Worm (Caenorhabditis elegans) whole organism, mixed stage, embryonic: ENCODE data around the gene K03H1.11.
A peak's percentile ranks its signal among the peaks of the same experiment; 100 is the strongest.

Experiments used
- bed-3 ChIP-seq: fragments of 200-800 bp; sonication (Bioruptor generic); optimal IDR thresholded peaks from 3 replicates; lab custom pipeline; 2018; ENCODE audit warnings: mild to moderate bottlenecking, missing genetic modification characterization, moderate library complexity, missing compliant biosample characterization
- blmp-1 ChIP-seq: fragments of 150-350 bp; optimal IDR thresholded peaks from 2 replicates; lab custom pipeline; 2014; ENCODE audit warnings: missing biosample characterization, missing genetic modification characterization
- ceh-39 ChIP-seq: fragments of 150-350 bp; optimal IDR thresholded peaks from 2 replicates; lab custom pipeline; 2014; ENCODE audit warnings: missing biosample characterization, missing genetic modification characterization
- ceh-43 ChIP-seq: fragments of 200-800 bp; sonication (Bioruptor generic); optimal IDR thresholded peaks from 2 replicates; lab custom pipeline; 2018; ENCODE audit warnings: mild to moderate bottlenecking, missing genetic modification characterization, moderate library complexity, missing compliant biosample characterization
- ceh-83 ChIP-seq: fragments of 200-800 bp; sonication (Bioruptor generic); optimal IDR thresholded peaks from 2 replicates; lab custom pipeline; 2018; ENCODE audit warnings: mild to moderate bottlenecking, missing genetic modification characterization, missing compliant biosample characterization
- ces-1 ChIP-seq: fragments of 150-350 bp; optimal IDR thresholded peaks from 2 replicates; lab custom pipeline; 2014; ENCODE audit warnings: missing biosample characterization, missing genetic modification reagents, missing genetic modification characterization
- cnd-1 ChIP-seq: fragments of 200-800 bp; sonication (Bioruptor generic); optimal IDR thresholded peaks from 2 replicates; lab custom pipeline; 2018; ENCODE audit warnings: mild to moderate bottlenecking, missing genetic modification characterization, missing compliant biosample characterization
- drap-1 ChIP-seq: fragments of 200-800 bp; sonication (Bioruptor generic); optimal IDR thresholded peaks from 3 replicates; lab custom pipeline; 2018; ENCODE audit warnings: mild to moderate bottlenecking, missing genetic modification characterization, missing compliant biosample characterization
- elt-3 ChIP-seq: fragments of 150-350 bp; optimal IDR thresholded peaks from 2 replicates; lab custom pipeline; 2014; ENCODE audit warnings: missing biosample characterization, missing genetic modification characterization
- flh-1 ChIP-seq: fragments of 200-800 bp; sonication (Bioruptor generic); optimal IDR thresholded peaks from 2 replicates; lab custom pipeline; 2018; ENCODE audit warnings: mild to moderate bottlenecking, missing genetic modification characterization, moderate library complexity, missing compliant biosample characterization
- ham-2 ChIP-seq: fragments of 200-800 bp; sonication (Bioruptor generic); optimal IDR thresholded peaks from 2 replicates; lab custom pipeline; 2018; ENCODE audit warnings: mild to moderate bottlenecking, missing genetic modification characterization, missing compliant biosample characterization
- hlh-1 ChIP-seq: fragments of 150-350 bp; optimal IDR thresholded peaks from 2 replicates; lab custom pipeline; 2014; ENCODE audit warnings: missing biosample characterization, missing genetic modification reagents, missing genetic modification characterization
- lin-13 ChIP-seq: fragments of 150-350 bp; optimal IDR thresholded peaks from 2 replicates; lab custom pipeline; 2014; ENCODE audit warnings: missing biosample characterization, missing genetic modification characterization
- lin-32 ChIP-seq: fragments of 200-800 bp; sonication (Bioruptor generic); optimal IDR thresholded peaks from 2 replicates; lab custom pipeline; 2018; ENCODE audit warnings: mild to moderate bottlenecking, missing genetic modification characterization, missing compliant biosample characterization
- lsy-2 ChIP-seq: fragments of 150-350 bp; optimal IDR thresholded peaks from 2 replicates; lab custom pipeline; 2014; ENCODE audit warnings: missing biosample characterization, missing genetic modification characterization
- mab-5 ChIP-seq: fragments of 150-350 bp; optimal IDR thresholded peaks from 2 replicates; lab custom pipeline; 2014; ENCODE audit warnings: missing biosample characterization, missing genetic modification characterization
- mep-1 ChIP-seq: fragments of 150-350 bp; optimal IDR thresholded peaks from 2 replicates; lab custom pipeline; 2017; ENCODE audit warnings: missing biosample characterization, missing genetic modification reagents, missing genetic modification characterization, inconsistent platforms
- mls-2 ChIP-seq: sonication (generic microtip); optimal IDR thresholded peaks from 2 replicates; lab custom pipeline; 2016; ENCODE audit warnings: mild to moderate bottlenecking, missing genetic modification characterization, moderate library complexity, missing compliant biosample characterization
- nhr-12 ChIP-seq: fragments of 150-350 bp; optimal IDR thresholded peaks from 2 replicates; lab custom pipeline; 2014; ENCODE audit warnings: missing biosample characterization, missing genetic modification characterization
- nhr-2 ChIP-seq: fragments of 150-350 bp; optimal IDR thresholded peaks from 2 replicates; lab custom pipeline; 2014; ENCODE audit warnings: missing biosample characterization, missing genetic modification characterization
- nhr-237 ChIP-seq: fragments of 150-350 bp; optimal IDR thresholded peaks from 2 replicates; lab custom pipeline; 2014; ENCODE audit warnings: missing biosample characterization, missing genetic modification characterization
- nhr-28 ChIP-seq: fragments of 150-350 bp; optimal IDR thresholded peaks from 2 replicates; lab custom pipeline; 2014; ENCODE audit warnings: missing biosample characterization, missing genetic modification characterization
- nhr-76 ChIP-seq: sonication (generic microtip); optimal IDR thresholded peaks from 2 replicates; lab custom pipeline; 2017; ENCODE audit warnings: missing biosample characterization, missing genetic modification characterization
- pha-4 ChIP-seq: fragments of 150-350 bp; optimal IDR thresholded peaks from 2 replicates; lab custom pipeline; 2018; ENCODE audit warnings: missing biosample characterization, missing genetic modification reagents, missing genetic modification characterization
- snpc-4 ChIP-seq: fragments of 150-350 bp; optimal IDR thresholded peaks from 2 replicates; lab custom pipeline; 2014; ENCODE audit warnings: missing biosample characterization, missing genetic modification characterization
- sptf-1 ChIP-seq: sonication (generic microtip); optimal IDR thresholded peaks from 2 replicates; lab custom pipeline; 2017; ENCODE audit warnings: mild to moderate bottlenecking, missing genetic modification characterization, moderate library complexity, missing compliant biosample characterization
- tbx-8 ChIP-seq: fragments of 200-800 bp; sonication (Bioruptor generic); optimal IDR thresholded peaks from 2 replicates; lab custom pipeline; 2018; ENCODE audit warnings: mild to moderate bottlenecking, missing genetic modification characterization, moderate library complexity, missing compliant biosample characterization
- unc-120 ChIP-seq: sonication (generic microtip); optimal IDR thresholded peaks from 2 replicates; lab custom pipeline; 2017; ENCODE audit warnings: missing genetic modification characterization, missing compliant biosample characterization; ENCODE audit not compliant: poor library complexity, severe bottlenecking
- unc-39 ChIP-seq: fragments of 150-350 bp; optimal IDR thresholded peaks from 2 replicates; lab custom pipeline; 2014; ENCODE audit warnings: missing biosample characterization, missing genetic modification characterization
- unc-62 ChIP-seq: fragments of 150-350 bp; optimal IDR thresholded peaks from 2 replicates; lab custom pipeline; 2014; ENCODE audit warnings: missing biosample characterization, missing genetic modification reagents, missing genetic modification characterization
- zip-8 ChIP-seq: fragments of 150-350 bp; optimal IDR thresholded peaks from 2 replicates; lab custom pipeline; 2014; ENCODE audit warnings: missing biosample characterization, missing genetic modification characterization
- ztf-11 ChIP-seq: fragments of 150-350 bp; optimal IDR thresholded peaks from 2 replicates; lab custom pipeline; 2014; ENCODE audit warnings: missing biosample characterization, missing genetic modification characterization

The K03H1.11 gene

ce11 chrIII:9993535-9993934, 41.8 kb upstream of the K03H1.11 start, which contains the start of gene C05B5.4:
TSS of gene C05B5.4 (plus strand) at chrIII:9993885.
- TF ChIP-seq nhr-2 (tag; lab: Kevin White, UChicago) (peak; percentile 84), zip-8 (peak; percentile 23), drap-1 (GFP tag; lab: Kevin White, UChicago) (no peak)

- TF ChIP-seq drap-1 (GFP tag; lab: Kevin White, UChicago) (no peak), snpc-4 (tag; lab: Kevin White, UChicago) (no peak), pha-4 (no peak), zip-8 (no peak), mep-1 (tag; lab: Kevin White, UChicago) (no peak), lin-32 (GFP tag; lab: Kevin White, UChicago) (no peak), lsy-2 (no peak), unc-120 (tag; lab: Kevin White, UChicago) (no peak), nhr-76 (tag; lab: Kevin White, UChicago) (no peak), ham-2 (GFP tag; lab: Kevin White, UChicago) (no peak), blmp-1 (no peak), ceh-43 (GFP tag; lab: Kevin White, UChicago) (no peak), nhr-237 (tag; lab: Kevin White, UChicago) (no peak), unc-39 (tag; lab: Kevin White, UChicago) (no peak), ceh-39 (tag; lab: Kevin White, UChicago) (no peak), nhr-2 (tag; lab: Kevin White, UChicago) (no peak), flh-1 (no peak), mab-5 (tag; lab: Kevin White, UChicago) (no peak)
These were observed 39.6 kb upstream of the K03H1.11 start for ce11 chrIII:9991324-9991723.

- no peak for TF ChIP-seq hlh-1 (tag; lab: Kevin White, UChicago)
- TF ChIP-seq tbx-8 (GFP tag; lab: Kevin White, UChicago), result no peak
- no peak for TF ChIP-seq bed-3
- no peak for TF ChIP-seq ham-2 (GFP tag; lab: Kevin White, UChicago)
- TF ChIP-seq lin-13 (tag; lab: Kevin White, UChicago), result no peak
- no peak for TF ChIP-seq unc-62 (GFP tag; lab: Kevin White, UChicago)
- TF ChIP-seq nhr-237 (tag; lab: Kevin White, UChicago), result no peak
- no peak for TF ChIP-seq cnd-1 (tag; lab: Kevin White, UChicago)
- TF ChIP-seq pha-4, result no peak
- TF ChIP-seq blmp-1, result no peak
- no peak for TF ChIP-seq nhr-12 (tag; lab: Kevin White, UChicago)
- TF ChIP-seq ceh-83 (GFP tag; lab: Kevin White, UChicago), result no peak
- TF ChIP-seq ceh-39 (tag; lab: Kevin White, UChicago), result no peak
- no peak for TF ChIP-seq snpc-4 (tag; lab: Kevin White, UChicago)
These were observed 36.6 kb upstream of the K03H1.11 start, which contains the start of gene C05B5.1 for ce11 chrIII:9988352-9988751. TSS of gene C05B5.1 (minus strand) at chrIII:9988452.

- TF ChIP-seq mab-5 (tag; lab: Kevin White, UChicago) (peak; percentile 7), ham-2 (GFP tag; lab: Kevin White, UChicago) (no peak), elt-3 (no peak), flh-1 (no peak), hlh-1 (tag; lab: Kevin White, UChicago) (peak; percentile 92), unc-62 (GFP tag; lab: Kevin White, UChicago) (peak; percentile 81), unc-120 (tag; lab: Kevin White, UChicago) (peak; percentile 88)
- TF ChIP-seq, all 35 proteins: peak for 4
These were observed 35.2 kb upstream of the K03H1.11 start, which contains the start of gene C05B5.12 for ce11 chrIII:9986827-9987429. TSS of gene C05B5.12 (plus strand) at chrIII:9987379.

- TF ChIP-seq unc-120 (tag; lab: Kevin White, UChicago), result no peak
These were observed 33.8 kb upstream of the K03H1.11 start for ce11 chrIII:9985542-9985941.

ce11 chrIII:9984604-9985003, 32.8 kb upstream of the K03H1.11 start:
- no peak for TF ChIP-seq unc-39 (tag; lab: Kevin White, UChicago)
- TF ChIP-seq ceh-83 (GFP tag; lab: Kevin White, UChicago), result no peak
- no peak for TF ChIP-seq snpc-4 (tag; lab: Kevin White, UChicago)
- no peak for TF ChIP-seq nhr-2 (tag; lab: Kevin White, UChicago)
- TF ChIP-seq tbx-8 (GFP tag; lab: Kevin White, UChicago), result no peak
- TF ChIP-seq ceh-39 (tag; lab: Kevin White, UChicago), result no peak
- no peak for TF ChIP-seq mls-2 (tag; lab: Kevin White, UChicago)
- no peak for TF ChIP-seq ztf-11 (tag; lab: Kevin White, UChicago)
- TF ChIP-seq lsy-2, result no peak
- TF ChIP-seq lin-32 (GFP tag; lab: Kevin White, UChicago), result no peak
- TF ChIP-seq ces-1 (GFP tag; lab: Kevin White, UChicago), result no peak
- TF ChIP-seq sptf-1, result no peak
- TF ChIP-seq nhr-28 (tag; lab: Kevin White, UChicago), result no peak
- no peak for TF ChIP-seq unc-62 (GFP tag; lab: Kevin White, UChicago)
